Fruit fly (Drosophila melanogaster): ENCODE data around the gene CG43165.

The CG43165 gene

DNA sequence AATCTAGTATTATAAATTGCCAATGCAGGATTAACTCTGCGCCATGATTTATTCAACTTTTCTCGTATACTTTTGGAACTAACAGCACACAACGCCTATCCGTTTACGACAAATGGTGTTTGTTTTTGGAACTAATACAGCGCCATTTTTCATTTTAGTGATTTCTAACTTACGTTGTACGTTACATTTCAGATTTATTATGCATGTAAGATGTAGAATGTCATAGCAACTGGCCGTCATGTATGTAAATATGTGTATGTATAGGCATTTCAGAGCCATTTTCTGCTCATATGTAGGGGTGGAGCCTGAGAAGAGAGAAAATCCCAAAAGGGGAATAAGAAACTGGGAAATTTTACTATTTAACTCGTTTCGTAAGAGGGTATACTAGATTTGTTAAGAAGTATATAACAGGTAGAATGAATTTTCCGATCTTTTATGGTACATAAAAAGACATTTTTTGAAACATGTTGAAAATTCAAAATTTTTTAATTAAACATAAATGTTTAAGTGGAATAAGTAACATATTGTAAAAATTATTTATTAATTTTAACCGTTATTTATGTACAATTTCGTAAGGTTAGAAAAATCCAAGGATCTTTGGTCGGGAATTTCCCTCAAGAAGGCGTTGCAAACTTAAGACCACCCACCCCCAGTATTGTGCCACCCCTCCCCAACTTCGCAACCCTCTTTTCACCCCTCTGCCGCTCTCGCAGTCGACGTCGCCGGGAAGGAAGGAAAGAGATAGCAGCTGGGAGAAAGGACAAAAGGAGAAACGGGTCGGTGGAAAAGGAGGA, 37.3 kb downstream of the CG43165 start:
- TF ChIP-seq psq (optimal IDR thresholded peaks at IDR 0.05) (no peak), h (optimal IDR thresholded peaks at IDR 0.05) (no peak), Sin3A (optimal IDR thresholded peaks at IDR 0.05) (no peak), insv (optimal IDR thresholded peaks at IDR 0.05) (no peak), ttk (optimal IDR thresholded peaks at IDR 0.05) (no peak), Myc (optimal IDR thresholded peaks at IDR 0.05) (no peak)

DNA sequence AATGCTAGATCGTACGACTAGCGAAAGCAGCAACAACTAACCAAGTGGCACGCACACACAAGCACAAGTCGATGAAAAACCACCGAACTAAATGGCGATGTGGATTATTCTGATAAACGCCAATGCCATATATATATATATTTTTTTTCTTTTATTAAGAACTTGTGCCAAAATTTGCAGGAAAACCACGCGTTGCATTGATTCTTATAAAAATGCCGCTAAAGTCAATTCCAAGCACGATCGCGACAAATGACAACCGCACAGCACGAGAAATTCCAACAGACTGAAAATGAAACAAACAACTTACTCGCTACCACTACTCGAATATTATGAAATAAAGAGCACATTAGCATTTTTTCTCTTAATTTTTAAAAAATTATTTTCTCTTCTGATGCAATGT, 38.2 kb downstream of the CG43165 start, which contains the start of gene for:
TSS of gene for (minus strand) at position 287 of the 400 bp plus-strand sequence.
- TF ChIP-seq insv (optimal IDR thresholded peaks at IDR 0.05) (no peak), Myc (optimal IDR thresholded peaks at IDR 0.05) (no peak), h (optimal IDR thresholded peaks at IDR 0.05) (no peak), ttk (optimal IDR thresholded peaks at IDR 0.05) (no peak), Sin3A (optimal IDR thresholded peaks at IDR 0.05) (no peak), psq (optimal IDR thresholded peaks at IDR 0.05) (no peak)

DNA sequence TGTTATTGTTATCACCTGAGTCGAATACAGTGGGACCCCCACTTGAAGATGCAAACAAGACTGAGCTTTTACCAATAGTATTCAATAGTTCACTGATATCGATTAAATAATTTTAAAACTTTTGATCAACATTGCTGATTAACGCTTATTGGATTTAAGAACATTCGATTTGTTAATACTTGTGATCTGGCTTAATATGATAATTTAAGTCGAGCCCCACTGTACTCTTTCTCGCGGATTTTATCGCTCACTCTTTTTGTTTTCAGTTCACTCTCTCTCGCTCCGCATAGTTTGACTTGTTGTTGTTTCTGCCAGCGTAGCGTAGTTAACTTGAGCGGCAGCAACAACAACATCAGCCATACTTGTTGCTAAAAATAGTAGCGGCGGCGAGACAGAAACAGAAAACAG, 39.1 kb downstream of the CG43165 start:
- TF ChIP-seq Myc (optimal IDR thresholded peaks at IDR 0.05) (no peak), ttk (optimal IDR thresholded peaks at IDR 0.05) (no peak), h (optimal IDR thresholded peaks at IDR 0.05) (no peak), insv (optimal IDR thresholded peaks at IDR 0.05) (no peak), psq (optimal IDR thresholded peaks at IDR 0.05) (no peak), Sin3A (optimal IDR thresholded peaks at IDR 0.05) (no peak)

DNA sequence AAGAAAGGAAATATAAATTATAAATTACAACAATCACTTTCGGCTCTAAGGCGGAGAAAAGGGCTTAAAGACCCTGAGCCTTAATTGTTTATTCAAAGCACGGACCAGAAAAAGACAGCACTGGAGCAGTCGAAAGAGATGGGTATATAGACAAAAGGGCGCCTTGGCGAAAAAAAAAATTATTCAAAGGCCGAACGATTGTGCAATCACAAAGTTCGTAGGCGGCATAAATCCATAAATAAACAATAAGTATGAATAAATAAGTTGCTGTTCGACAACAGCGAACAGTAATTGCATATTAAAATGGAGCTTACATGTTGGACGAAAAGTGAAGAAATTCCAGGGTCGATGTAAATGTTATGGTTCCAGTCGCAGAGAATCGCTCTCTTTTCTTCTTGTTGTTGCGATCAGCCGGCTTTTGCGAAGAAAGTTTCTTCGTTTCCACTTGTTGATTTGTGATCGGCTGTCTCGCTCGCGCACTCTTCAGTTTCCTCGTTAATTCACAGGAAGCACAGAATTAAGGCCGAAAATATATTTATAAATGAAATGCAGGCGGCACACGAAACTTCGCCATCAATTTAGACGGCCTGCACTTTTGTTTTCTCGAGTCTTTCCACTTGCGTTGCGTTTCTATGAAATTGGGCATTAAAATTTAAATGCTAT, 39.7 kb downstream of the CG43165 start:
- no peak for TF ChIP-seq h (optimal IDR thresholded peaks at IDR 0.05)
- TF ChIP-seq Sin3A (optimal IDR thresholded peaks at IDR 0.05) = no peak
- no peak for TF ChIP-seq insv (optimal IDR thresholded peaks at IDR 0.05)
- TF ChIP-seq psq (optimal IDR thresholded peaks at IDR 0.05) = no peak
- TF ChIP-seq Myc (optimal IDR thresholded peaks at IDR 0.05) = no peak
- no peak for TF ChIP-seq ttk (optimal IDR thresholded peaks at IDR 0.05)

DNA sequence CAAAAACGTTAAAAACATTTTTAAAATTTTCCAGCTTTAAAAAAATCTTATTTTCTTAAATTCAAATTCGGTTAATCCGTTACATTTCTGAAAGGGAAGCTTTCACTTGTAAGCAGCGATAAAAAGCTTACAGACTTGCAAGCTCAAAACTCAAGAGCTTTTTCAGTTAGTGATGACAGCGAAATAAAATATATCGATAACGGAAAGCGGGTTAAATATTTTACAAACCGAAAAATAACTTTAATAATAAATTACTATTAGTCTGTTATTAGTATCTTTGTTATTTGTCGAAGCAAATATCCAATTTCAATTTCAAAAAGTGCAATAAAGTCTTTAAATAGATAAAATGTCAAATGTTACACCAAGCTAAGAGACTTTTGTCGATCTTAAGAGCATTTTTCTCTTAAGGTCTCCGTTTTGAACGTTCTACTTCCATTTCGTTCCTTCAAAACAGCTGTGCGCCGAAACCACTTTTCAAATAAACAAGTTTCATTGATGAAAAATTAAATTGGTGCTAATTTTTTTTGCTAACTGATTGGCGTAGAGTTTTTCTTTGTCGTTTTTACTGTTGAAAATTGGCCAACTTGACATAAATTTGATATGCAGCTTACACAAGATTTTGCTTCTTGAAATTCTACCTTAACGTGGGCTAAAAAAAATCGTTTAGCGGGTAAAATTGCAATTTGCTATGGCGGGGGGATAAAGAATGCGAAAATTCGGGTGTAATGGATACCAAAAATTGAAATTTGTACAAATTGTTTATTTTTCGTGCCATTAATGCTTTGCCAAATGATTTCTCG, 46.4 kb downstream of the CG43165 start:
- TF ChIP-seq insv (optimal IDR thresholded peaks at IDR 0.05) (no peak), Myc (optimal IDR thresholded peaks at IDR 0.05) (no peak), ttk (optimal IDR thresholded peaks at IDR 0.05) (no peak), Sin3A (optimal IDR thresholded peaks at IDR 0.05) (no peak), h (optimal IDR thresholded peaks at IDR 0.05) (no peak), psq (optimal IDR thresholded peaks at IDR 0.05) (no peak)

DNA sequence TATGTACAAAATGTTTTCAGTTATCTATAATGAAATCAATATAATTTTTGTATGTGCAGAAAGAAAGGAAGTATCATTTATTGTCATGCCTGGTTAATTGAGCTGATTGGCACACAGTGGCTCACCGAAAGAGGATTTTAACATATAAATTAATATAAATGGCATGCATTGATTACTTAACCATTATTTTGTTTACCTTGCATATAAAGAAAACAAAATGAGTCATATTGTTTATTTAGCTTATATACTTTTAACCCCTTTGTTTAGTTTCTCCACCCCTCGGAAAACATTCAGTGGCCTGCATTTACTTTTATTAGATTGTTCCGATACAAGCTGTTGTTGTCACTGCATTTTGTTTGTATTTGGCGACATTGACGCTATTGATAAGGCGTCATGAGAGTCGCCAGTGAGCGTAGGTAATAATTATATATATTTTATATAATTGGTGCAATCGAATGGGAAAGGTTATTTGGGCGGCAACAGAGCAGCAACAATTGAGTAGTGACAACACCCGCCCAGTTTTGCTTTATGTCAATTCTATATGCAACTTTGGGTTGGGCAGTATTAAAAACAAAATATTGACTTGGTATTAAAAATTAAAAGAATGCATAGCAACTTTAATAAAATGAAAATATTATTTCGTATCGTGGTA, 47.2 kb downstream of the CG43165 start:
- TF ChIP-seq h (optimal IDR thresholded peaks at IDR 0.05) = no peak
- TF ChIP-seq insv (optimal IDR thresholded peaks at IDR 0.05) = no peak
- TF ChIP-seq psq (optimal IDR thresholded peaks at IDR 0.05) = no peak
- TF ChIP-seq ttk (optimal IDR thresholded peaks at IDR 0.05) = no peak
- no peak for TF ChIP-seq Myc (optimal IDR thresholded peaks at IDR 0.05)
- TF ChIP-seq Sin3A (optimal IDR thresholded peaks at IDR 0.05) = no peak

DNA sequence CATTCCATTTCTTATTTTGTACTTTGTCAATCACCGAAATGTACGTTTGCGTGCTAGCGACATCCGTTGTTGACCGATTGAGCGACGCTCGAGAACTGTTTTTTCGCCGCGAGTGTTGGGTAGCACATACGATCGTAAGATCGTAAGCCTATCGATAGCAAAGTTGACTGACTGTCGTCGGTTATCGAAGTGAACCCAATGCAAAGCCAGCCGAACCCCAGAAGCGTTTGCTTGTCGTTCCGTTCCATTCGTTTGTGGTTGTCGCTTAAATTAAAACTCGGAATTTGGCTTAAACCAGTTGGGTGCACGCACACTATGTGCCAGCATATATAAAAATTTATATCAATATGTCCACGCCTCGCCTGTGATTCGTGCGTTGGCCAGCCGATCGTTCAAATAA, 48.8 kb downstream of the CG43165 start:
- TF ChIP-seq insv (optimal IDR thresholded peaks at IDR 0.05) (no peak), ttk (optimal IDR thresholded peaks at IDR 0.05) (no peak), Myc (optimal IDR thresholded peaks at IDR 0.05) (no peak), psq (optimal IDR thresholded peaks at IDR 0.05) (no peak), h (optimal IDR thresholded peaks at IDR 0.05) (no peak), Sin3A (optimal IDR thresholded peaks at IDR 0.05) (no peak)

DNA sequence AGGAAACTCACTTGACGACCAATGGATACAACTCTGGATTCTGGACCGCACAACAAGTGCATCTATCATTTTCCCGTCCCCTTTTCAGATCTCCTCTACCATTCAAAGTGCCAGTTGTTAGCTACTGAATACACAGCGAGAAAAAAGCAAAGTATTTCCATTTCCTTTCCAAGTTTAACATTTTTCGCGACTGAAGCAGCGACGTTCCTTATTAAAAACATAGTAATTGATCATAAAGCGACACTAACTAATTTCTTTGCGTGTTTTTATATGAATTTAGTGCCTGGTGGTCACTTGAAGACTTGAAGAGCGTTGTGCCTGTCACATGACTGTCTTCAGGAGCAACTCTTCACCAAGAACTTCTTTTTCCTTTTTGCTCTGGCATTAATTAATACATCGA, 49.5 kb downstream of the CG43165 start:
- TF ChIP-seq h (optimal IDR thresholded peaks at IDR 0.05) (no peak), ttk (optimal IDR thresholded peaks at IDR 0.05) (no peak), Myc (optimal IDR thresholded peaks at IDR 0.05) (no peak), insv (optimal IDR thresholded peaks at IDR 0.05) (no peak), Sin3A (optimal IDR thresholded peaks at IDR 0.05) (no peak), psq (optimal IDR thresholded peaks at IDR 0.05) (no peak)
